Worm (Caenorhabditis elegans): ENCODE measurements around the gene paqr-2.

ce11 chrIII:5389365-5389764 lies 9.6 kb upstream of the paqr-2 start:
- TF ChIP-seq mxl-3 (GFP tag; optimal IDR thresholded peaks at IDR 0.05) (no peak), zfp-3 (GFP tag; conservative IDR thresholded peaks at IDR 0.05) (no peak), mdt-29 (GFP tag; IDR thresholded peaks at IDR 0.05) (no peak), hlh-11 (tag; optimal IDR thresholded peaks at IDR 0.05) (no peak), unc-62 (GFP tag; optimal IDR thresholded peaks at IDR 0.05 in 1 of 2) (peak in 1 of 2 experiments; percentile 81), unc-62 (tag; optimal IDR thresholded peaks at IDR 0.05) (no peak), lin-13 (GFP tag; optimal IDR thresholded peaks at IDR 0.05) (no peak), lir-3 (tag; optimal IDR thresholded peaks at IDR 0.05) (no peak)

All from whole organism, L4 larva.